Worm (Caenorhabditis elegans) whole organism, L4 larva: ENCODE results near the gene fbxb-3.

Source experiments
- D1046.2 ChIP-seq: fragments of 200-800 bp; sonication (Bioruptor generic); IDR thresholded peaks from 2 replicates; pipeline ENCODE4 v1.3.6; 2022; ENCODE audit warnings: missing genetic modification characterization, missing compliant biosample characterization
- F26F4.8 ChIP-seq: fragments of 200-800 bp; sonication (Bioruptor generic); conservative IDR thresholded peaks from 2 replicates; pipeline ENCODE4 v1.3.6; 2022; ENCODE audit warnings: missing genetic modification characterization, missing compliant biosample characterization
- F44E2.7 ChIP-seq: fragments of 200-800 bp; sonication (Bioruptor generic); IDR thresholded peaks from 2 replicates; pipeline ENCODE4 v2.1.2; 2022; ENCODE audit warnings: missing genetic modification characterization, missing compliant biosample characterization
- T26A8.4 ChIP-seq: fragments of 200-800 bp; sonication (Bioruptor generic); IDR thresholded peaks from 2 replicates; pipeline ENCODE4 v1.3.6; 2022; ENCODE audit warnings: missing genetic modification characterization, missing compliant biosample characterization
- Y5F2A.4 ChIP-seq: fragments of 200-800 bp; sonication (Bioruptor generic); optimal IDR thresholded peaks from 2 replicates; lab custom pipeline; 2018; ENCODE audit warnings: mild to moderate bottlenecking, missing genetic modification characterization, missing compliant biosample characterization
- aha-1 ChIP-seq: fragments of 150-350 bp; peaks from one replicate; lab custom pipeline; 2014; ENCODE audit warnings: missing biosample characterization, missing genetic modification characterization
- ama-1 ChIP-seq: fragments of 150-350 bp; optimal IDR thresholded peaks from 2 replicates; lab custom pipeline; 2014; ENCODE audit warnings: inconsistent platforms, mixed read lengths
- attf-4 ChIP-seq: sonication (generic microtip); optimal IDR thresholded peaks from 3 replicates; lab custom pipeline; 2017; ENCODE audit warnings: missing biosample characterization, missing genetic modification characterization
- ceh-28 ChIP-seq: fragments of 150-350 bp; optimal IDR thresholded peaks from 2 replicates; lab custom pipeline; 2014; ENCODE audit warnings: missing biosample characterization, missing genetic modification reagents, missing genetic modification characterization
- ceh-32 ChIP-seq: sonication (generic microtip); optimal IDR thresholded peaks from 2 replicates; lab custom pipeline; 2016; ENCODE audit warnings: mild to moderate bottlenecking, missing genetic modification characterization, missing compliant biosample characterization; ENCODE audit not compliant: poor library complexity
- ces-1 ChIP-seq: fragments of 150-350 bp; sonication (generic microtip); optimal IDR thresholded peaks from 4 replicates; lab custom pipeline; 2014; ENCODE audit warnings: missing biosample characterization, missing genetic modification reagents, missing genetic modification characterization
- ctbp-1 ChIP-seq: fragments of 200-800 bp; sonication (Bioruptor generic); IDR thresholded peaks from 2 replicates; pipeline ENCODE4 v1.3.6; 2022; ENCODE audit warnings: missing genetic modification reagents, missing genetic modification characterization, missing compliant biosample characterization
- dmd-8 ChIP-seq: fragments of 200-800 bp; sonication (Bioruptor generic); IDR thresholded peaks from 2 replicates; pipeline ENCODE4 v1.3.6; 2022; ENCODE audit warnings: missing genetic modification characterization, missing compliant biosample characterization
- dmd-9 ChIP-seq: fragments of 200-800 bp; sonication (Bioruptor generic); IDR thresholded peaks from 2 replicates; pipeline ENCODE4 v1.3.6; 2022; ENCODE audit warnings: missing genetic modification reagents, missing genetic modification characterization, missing compliant biosample characterization
- dpl-1 ChIP-seq: fragments of 150-350 bp; optimal IDR thresholded peaks from 2 replicates; lab custom pipeline; 2014; ENCODE audit warnings: missing biosample characterization, missing genetic modification reagents, missing genetic modification characterization
- dve-1 ChIP-seq: sonication (generic microtip); optimal IDR thresholded peaks from 2 replicates; lab custom pipeline; 2017; ENCODE audit warnings: antibody characterized with exemption, mild to moderate bottlenecking, missing genetic modification characterization, missing compliant biosample characterization; ENCODE audit not compliant: insufficient read depth
- fos-1 ChIP-seq: fragments of 150-350 bp; optimal IDR thresholded peaks from 2 replicates; lab custom pipeline; 2014; ENCODE audit warnings: missing biosample characterization, missing genetic modification characterization
- gei-8 ChIP-seq: fragments of 200-800 bp; sonication (Bioruptor generic); optimal IDR thresholded peaks from 2 replicates; lab custom pipeline; 2018; ENCODE audit warnings: mild to moderate bottlenecking, missing genetic modification characterization, missing compliant biosample characterization
- hif-1 ChIP-seq, 2 experiments: sonication (generic microtip); optimal IDR thresholded peaks; 2 replicates each; lab custom pipeline; 2016 to 2017; ENCODE audit warnings: missing compliant biosample characterization in 2 of 2, missing genetic modification characterization in 2 of 2, missing genetic modification reagents in 2 of 2, missing genotype in 2 of 2, mild to moderate bottlenecking in 1 of 2
- hlh-11 ChIP-seq: fragments of 200-800 bp; sonication (Bioruptor generic); optimal IDR thresholded peaks from 2 replicates; lab custom pipeline; 2018; ENCODE audit warnings: mild to moderate bottlenecking, missing genetic modification characterization, missing compliant biosample characterization
- hlh-30 ChIP-seq: sonication (generic microtip); optimal IDR thresholded peaks from 2 replicates; lab custom pipeline; 2017; ENCODE audit warnings: antibody characterized with exemption, mild to moderate bottlenecking, missing genetic modification characterization, missing compliant biosample characterization; ENCODE audit not compliant: insufficient read depth
- hmg-1.1 ChIP-seq: fragments of 200-800 bp; sonication (Bioruptor generic); IDR thresholded peaks from 2 replicates; pipeline ENCODE4 v1.3.6; 2022; ENCODE audit warnings: missing genetic modification reagents, missing genetic modification characterization, missing compliant biosample characterization
- jun-1 ChIP-seq: fragments of 150-350 bp; optimal IDR thresholded peaks from 2 replicates; lab custom pipeline; 2014; ENCODE audit warnings: missing biosample characterization, missing genetic modification reagents, missing genetic modification characterization
- lim-7 ChIP-seq: fragments of 200-800 bp; sonication (Bioruptor generic); IDR thresholded peaks from 2 replicates; pipeline ENCODE4 v1.3.6; 2022; ENCODE audit warnings: missing genetic modification characterization, missing compliant biosample characterization
- lin-1 ChIP-seq: fragments of 200-800 bp; sonication (Bioruptor generic); IDR thresholded peaks from 2 replicates; pipeline ENCODE4 v1.3.6; 2022; ENCODE audit warnings: missing genetic modification reagents, missing genetic modification characterization, missing compliant biosample characterization
- lin-29 ChIP-seq: fragments of 200-800 bp; sonication (Bioruptor generic); IDR thresholded peaks from 2 replicates; pipeline ENCODE4 v1.3.6; 2022; ENCODE audit warnings: missing genetic modification reagents, missing genetic modification characterization, missing compliant biosample characterization
- lin-38 ChIP-seq: fragments of 200-800 bp; sonication (Bioruptor generic); IDR thresholded peaks from 2 replicates; pipeline ENCODE4 v1.3.6; 2022; ENCODE audit warnings: missing genetic modification reagents, missing genetic modification characterization, missing compliant biosample characterization
- lsy-2 ChIP-seq, 2 experiments: fragments of 150-350 bp in 1 of 2; sonication (generic microtip) in 1 of 2; optimal IDR thresholded peaks; 2 replicates each; lab custom pipeline; 2014 to 2017; ENCODE audit warnings: missing biosample characterization in 2 of 2, missing genetic modification characterization in 2 of 2
- nhr-102 ChIP-seq: sonication (generic microtip); optimal IDR thresholded peaks from 2 replicates; lab custom pipeline; 2016; ENCODE audit warnings: mild to moderate bottlenecking, missing genetic modification characterization, moderate library complexity, missing compliant biosample characterization
- nhr-11 ChIP-seq: fragments of 150-350 bp; optimal IDR thresholded peaks from 2 replicates; lab custom pipeline; 2014; ENCODE audit warnings: missing biosample characterization, missing genetic modification characterization
- nhr-28 ChIP-seq: fragments of 150-350 bp; optimal IDR thresholded peaks from 2 replicates; lab custom pipeline; 2014; ENCODE audit warnings: missing biosample characterization, missing genetic modification characterization
- nhr-41 ChIP-seq: fragments of 200-800 bp; sonication (Bioruptor generic); IDR thresholded peaks from 2 replicates; pipeline ENCODE4 v1.3.6; 2022; ENCODE audit warnings: missing genetic modification reagents, missing genetic modification characterization, missing compliant biosample characterization
- pqm-1 ChIP-seq: sonication (generic microtip); optimal IDR thresholded peaks from 2 replicates; lab custom pipeline; 2017; ENCODE audit warnings: missing biosample characterization, missing genetic modification characterization
- saeg-2 ChIP-seq: fragments of 200-800 bp; sonication (Bioruptor generic); IDR thresholded peaks from 2 replicates; pipeline ENCODE4 v1.3.6; 2022; ENCODE audit warnings: missing genetic modification reagents, missing genetic modification characterization, missing compliant biosample characterization
- sdz-12 ChIP-seq: fragments of 200-800 bp; sonication (Bioruptor generic); optimal IDR thresholded peaks from 2 replicates; lab custom pipeline; 2018; ENCODE audit warnings: mild to moderate bottlenecking, missing genetic modification characterization, missing compliant biosample characterization
- set-16 ChIP-seq: fragments of 200-800 bp; sonication (Bioruptor generic); IDR thresholded peaks from 2 replicates; pipeline ENCODE4 v1.3.6; 2022; ENCODE audit warnings: missing genetic modification reagents, missing genetic modification characterization, missing compliant biosample characterization
- spr-3 ChIP-seq: fragments of 200-800 bp; sonication (Bioruptor generic); optimal IDR thresholded peaks from 2 replicates; lab custom pipeline; 2018; ENCODE audit warnings: mild to moderate bottlenecking, missing genetic modification characterization, missing compliant biosample characterization
- tag-97 ChIP-seq: fragments of 200-800 bp; sonication (Bioruptor generic); IDR thresholded peaks from 2 replicates; pipeline ENCODE4 v1.3.6; 2022; ENCODE audit warnings: missing genetic modification characterization, missing compliant biosample characterization
- tra-1 ChIP-seq: fragments of 200-800 bp; sonication (Bioruptor generic); IDR thresholded peaks from 2 replicates; pipeline ENCODE4 v1.3.6; 2022; ENCODE audit warnings: missing genetic modification reagents, missing genetic modification characterization, missing compliant biosample characterization
- unc-130 ChIP-seq: sonication (generic microtip); optimal IDR thresholded peaks from 2 replicates; lab custom pipeline; 2016; ENCODE audit warnings: missing genetic modification reagents, missing genetic modification characterization, missing compliant biosample characterization
- unc-62 ChIP-seq, 3 experiments: fragments of 150-350 bp in 1 of 3; sonication (generic microtip); optimal IDR thresholded peaks in 2 of 3; peaks in 1 of 3; 1 replicate in 1 of 3; 2 replicates in 2 of 3; lab custom pipeline; 2014 to 2017; ENCODE audit warnings: missing biosample characterization in 3 of 3, missing genetic modification characterization in 3 of 3, missing genetic modification reagents in 3 of 3, missing genotype in 1 of 3
- vab-7 ChIP-seq: fragments of 200-800 bp; sonication (Bioruptor generic); IDR thresholded peaks from 2 replicates; pipeline ENCODE4 v1.3.6; 2022; ENCODE audit warnings: missing genetic modification reagents, missing genetic modification characterization, missing compliant biosample characterization
- zag-1 ChIP-seq: fragments of 150-350 bp; optimal IDR thresholded peaks from 2 replicates; lab custom pipeline; 2014; ENCODE audit warnings: missing biosample characterization, missing genetic modification characterization
- ztf-11 ChIP-seq: fragments of 150-350 bp; optimal IDR thresholded peaks from 2 replicates; lab custom pipeline; 2014; ENCODE audit warnings: missing biosample characterization, missing genetic modification characterization

The fbxb-3 gene

ce11 chrIV:11864226-11864625 is 25.5 kb downstream of the fbxb-3 start, which contains the start of gene trpa-1:
TSS of gene trpa-1 (plus strand) at chrIV:11864526.
- TF ChIP-seq hmg-1.1 (GFP tag; lab: Robert Waterston, UW) (no peak), gei-8 (no peak), ceh-28 (tag; lab: Kevin White, UChicago) (no peak), nhr-41 (GFP tag; lab: Robert Waterston, UW) (no peak), unc-130 (GFP tag; lab: Kevin White, UChicago) (no peak), ctbp-1 (GFP tag; lab: Robert Waterston, UW) (no peak), tag-97 (no peak), saeg-2 (GFP tag; lab: Robert Waterston, UW) (no peak), ces-1 (GFP tag; lab: Kevin White, UChicago) (no peak), dve-1 (tag; lab: Kevin White, UChicago) (no peak), hlh-11 (tag; lab: Kevin White, UChicago) (no peak), pqm-1 (tag; lab: Kevin White, UChicago) (no peak)
- TF ChIP-seq, all 104 proteins: peak for 0

ce11 chrIV:11867652-11868232 is 29.0 kb downstream of the fbxb-3 start:
- no peak for TF ChIP-seq zag-1 (tag; lab: Kevin White, UChicago)
- 0 out of 2 replicates have a peak, but pooled peaks have one; percentile 42 for TF ChIP-seq dmd-8

- TF ChIP-seq aha-1 (tag; lab: Kevin White, UChicago) (peak; percentile 53), attf-4 (no peak), unc-62 (GFP tag; optimal IDR thresholded peaks at IDR 0.05 in 1 of 2; lab: Kevin White, UChicago) (peak in 1 of 2 experiments; percentile 65), unc-62 (tag; optimal IDR thresholded peaks at IDR 0.05; lab: Kevin White, UChicago) (no peak)
Measured at ce11 chrIV:11868452-11868851, 29.7 kb downstream of the fbxb-3 start.

ce11 chrIV:11871083-11871482 is 32.3 kb downstream of the fbxb-3 start:
- TF ChIP-seq hif-1 (tag; optimal IDR thresholded peaks at IDR 0.05; lab: Kevin White, UChicago) (no peak), fos-1 (tag; lab: Kevin White, UChicago) (no peak), nhr-28 (tag; lab: Kevin White, UChicago) (no peak), unc-62 (GFP tag; optimal IDR thresholded peaks at IDR 0.05 in 1 of 2; lab: Kevin White, UChicago) (no peak), unc-62 (tag; optimal IDR thresholded peaks at IDR 0.05; lab: Kevin White, UChicago) (no peak), nhr-11 (tag; lab: Kevin White, UChicago) (peak; percentile 33), hlh-11 (tag; lab: Kevin White, UChicago) (no peak), nhr-102 (tag; lab: Kevin White, UChicago) (no peak), lsy-2 (tag; optimal IDR thresholded peaks at IDR 0.05; lab: Kevin White, UChicago) (peak in 1 of 2 experiments; percentile 30), lin-29 (no peak), ama-1 (no peak), set-16 (GFP tag; lab: Robert Waterston, UW) (peak; percentile 76), dmd-9 (GFP tag; lab: Robert Waterston, UW) (no peak), tra-1 (no peak), spr-3 (GFP tag; lab: Kevin White, UChicago) (no peak), Y5F2A.4 (no peak), lin-1 (GFP tag; lab: Robert Waterston, UW) (no peak), jun-1 (no peak), F44E2.7 (GFP tag; lab: Robert Waterston, UW) (no peak), F26F4.8 (GFP tag; lab: Robert Waterston, UW) (no peak), dpl-1 (GFP tag; lab: Kevin White, UChicago) (no peak), sdz-12 (no peak), D1046.2 (GFP tag; lab: Robert Waterston, UW) (no peak), ztf-11 (no peak), pqm-1 (tag; lab: Kevin White, UChicago) (no peak), hlh-30 (tag; lab: Kevin White, UChicago) (peak; percentile 15), ceh-32 (tag; lab: Kevin White, UChicago) (no peak), vab-7 (GFP tag; lab: Robert Waterston, UW) (no peak), lin-38 (GFP tag; lab: Robert Waterston, UW) (no peak), hmg-1.1 (GFP tag; lab: Robert Waterston, UW) (peak; percentile 53), T26A8.4 (no peak), nhr-41 (GFP tag; lab: Robert Waterston, UW) (no peak), gei-8 (no peak), zag-1 (tag; lab: Kevin White, UChicago) (no peak), lim-7 (GFP tag; lab: Robert Waterston, UW) (no peak)
